Fruit fly (Drosophila melanogaster): Measurements from ENCODE around the gene Gbeta13F.
A peak's percentile ranks its signal among the peaks of the same experiment; 100 is the strongest.

The Gbeta13F gene

dm6 chrX:15844139-15844538 is 15.8 kb upstream of the Gbeta13F start, which contains the start of the genes ArgRS and CG8578 (continued):
- TF ChIP-seq brk (GFP tag; optimal IDR thresholded peaks at IDR 0.05): no peak
- TF ChIP-seq Vsx2 (GFP tag; optimal IDR thresholded peaks at IDR 0.05; ENCODE audit: partially characterized antibody): no peak
- TF ChIP-seq GATAd (GFP tag; optimal IDR thresholded peaks at IDR 0.05): no peak
- TF ChIP-seq Sp1 (GFP tag; optimal IDR thresholded peaks at IDR 0.05): no peak
- no peak for TF ChIP-seq Mio (GFP tag; optimal IDR thresholded peaks at IDR 0.05)
- no peak for TF ChIP-seq Abd-B (GFP tag; optimal IDR thresholded peaks at IDR 0.05)
- TF ChIP-seq CrebA (GFP tag; optimal IDR thresholded peaks at IDR 0.05; ENCODE audit: borderline replicate concordance): no peak
- TF ChIP-seq rgr (GFP tag; optimal IDR thresholded peaks at IDR 0.05): peak; percentile 17
- peak; percentile 52 for TF ChIP-seq Hnf4 (GFP tag; optimal IDR thresholded peaks at IDR 0.05)
- peak; percentile 30 for TF ChIP-seq N (GFP tag; optimal IDR thresholded peaks at IDR 0.05)
- no peak for TF ChIP-seq jim (GFP tag; optimal IDR thresholded peaks at IDR 0.05)

- TF ChIP-seq lola (GFP tag; optimal IDR thresholded peaks at IDR 0.05) (no peak), Rel (GFP tag; optimal IDR thresholded peaks at IDR 0.05) (no peak), Rel (tag; optimal IDR thresholded peaks at IDR 0.05) (peak; percentile 38), Vsx2 (GFP tag; optimal IDR thresholded peaks at IDR 0.05; ENCODE audit: partially characterized antibody) (no peak), Myc (optimal IDR thresholded peaks at IDR 0.05) (no peak), CG9705 (GFP tag; optimal IDR thresholded peaks at IDR 0.05) (no peak), Jra (GFP tag; optimal IDR thresholded peaks at IDR 0.05) (no peak)
Observed at dm6 chrX:15849021-15849420, 10.9 kb upstream of the Gbeta13F start, which contains the start of gene sun. TSS of gene sun (minus strand) at chrX:15849258.

DNA sequence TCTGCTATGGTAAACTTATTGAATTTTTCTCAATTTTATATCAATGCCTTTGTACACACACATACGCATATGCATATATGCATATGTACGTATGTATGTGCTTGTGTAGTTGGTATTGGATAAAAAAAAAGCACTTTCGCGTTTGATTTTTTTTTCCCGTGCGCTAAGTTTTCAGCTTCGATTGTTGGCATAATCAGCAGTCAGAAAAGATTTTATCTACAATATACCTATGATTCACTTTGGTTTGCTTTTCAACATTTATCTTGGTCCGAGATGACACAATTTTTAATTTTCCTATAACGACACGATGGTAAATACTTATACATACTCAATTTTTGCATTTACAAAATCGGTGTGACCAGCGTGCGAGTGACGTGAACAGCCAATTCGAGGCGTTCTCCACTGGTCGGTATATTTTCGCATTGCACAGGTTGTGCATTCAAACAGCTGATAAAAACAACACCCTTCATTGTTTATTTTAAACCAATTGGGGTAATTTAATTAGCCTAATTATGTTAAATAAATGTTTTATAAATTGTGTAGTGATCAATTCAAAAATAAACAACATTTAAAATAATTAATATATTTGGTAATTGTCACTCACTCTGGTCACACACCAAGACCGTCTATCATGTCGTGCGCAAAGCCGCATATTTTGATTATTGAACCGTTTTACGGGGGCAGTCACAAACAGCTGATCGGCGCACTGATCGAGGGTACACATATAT is 6.9 kb upstream of the Gbeta13F start, which contains the start of the genes UBL3 and CG15914:
TSS of gene UBL3 (minus strand) at position 361 of the 728 bp plus-strand sequence.
TSS of gene CG15914 (plus strand) at position 607 of the 728 bp plus-strand sequence.
- TF ChIP-seq Hr83 (GFP tag; optimal IDR thresholded peaks at IDR 0.05; ENCODE audit: poor library complexity, severe bottlenecking) (no peak), Abd-B (GFP tag; optimal IDR thresholded peaks at IDR 0.05) (no peak), foxo (GFP tag; optimal IDR thresholded peaks at IDR 0.05) (peak in 1 of 2 experiments; percentile 40), h (GFP tag; optimal IDR thresholded peaks at IDR 0.05) (peak; percentile 51), dl (GFP tag; optimal IDR thresholded peaks at IDR 0.05; ENCODE audit: insufficient read depth in 1 of 2, partially characterized antibody in 2 of 2) (no peak), Vsx2 (GFP tag; optimal IDR thresholded peaks at IDR 0.05; ENCODE audit: partially characterized antibody) (no peak), GATAd (GFP tag; optimal IDR thresholded peaks at IDR 0.05) (no peak), ey (GFP tag; optimal IDR thresholded peaks at IDR 0.05) (no peak), HLH106 (tag; optimal IDR thresholded peaks at IDR 0.05) (peak; percentile 36), Myc (optimal IDR thresholded peaks at IDR 0.05) (no peak), brk (GFP tag; optimal IDR thresholded peaks at IDR 0.05) (no peak), rgr (GFP tag; optimal IDR thresholded peaks at IDR 0.05) (peak; percentile 35), pan (optimal IDR thresholded peaks at IDR 0.05) (no peak), CG32264 (GFP tag; optimal IDR thresholded peaks at IDR 0.05) (no peak), Mio (GFP tag; optimal IDR thresholded peaks at IDR 0.05) (no peak), lola (GFP tag; optimal IDR thresholded peaks at IDR 0.05) (no peak), Jra (GFP tag; optimal IDR thresholded peaks at IDR 0.05) (peak; percentile 6), Rel (GFP tag; optimal IDR thresholded peaks at IDR 0.05) (no peak), Rel (tag; optimal IDR thresholded peaks at IDR 0.05) (peak; percentile 60), CG9705 (GFP tag; optimal IDR thresholded peaks at IDR 0.05) (no peak), psq (GFP tag; optimal IDR thresholded peaks at IDR 0.05) (no peak), OdsH (GFP tag; optimal IDR thresholded peaks at IDR 0.05) (peak; percentile 18), woc (GFP tag; optimal IDR thresholded peaks at IDR 0.05) (peak; percentile 18), N (GFP tag; optimal IDR thresholded peaks at IDR 0.05) (no peak), sv (GFP tag; optimal IDR thresholded peaks at IDR 0.05) (no peak), Dif (GFP tag; optimal IDR thresholded peaks at IDR 0.05; ENCODE audit: partially characterized antibody) (no peak), Dfd (GFP tag; optimal IDR thresholded peaks at IDR 0.05) (no peak), sage (GFP tag; optimal IDR thresholded peaks at IDR 0.05) (no peak), dsf (GFP tag; optimal IDR thresholded peaks at IDR 0.05; ENCODE audit: borderline replicate concordance) (no peak), jim (GFP tag; optimal IDR thresholded peaks at IDR 0.05) (no peak), Sp1 (GFP tag; optimal IDR thresholded peaks at IDR 0.05) (peak; percentile 32), Hr78 (GFP tag; optimal IDR thresholded peaks at IDR 0.05) (no peak), dmrt93B (GFP tag; optimal IDR thresholded peaks at IDR 0.05) (no peak), CrebA (GFP tag; optimal IDR thresholded peaks at IDR 0.05; ENCODE audit: borderline replicate concordance) (no peak), usp (GFP tag; optimal IDR thresholded peaks at IDR 0.05) (no peak), br (GFP tag; optimal IDR thresholded peaks at IDR 0.05) (no peak), Hnf4 (GFP tag; optimal IDR thresholded peaks at IDR 0.05) (no peak), tai (GFP tag; optimal IDR thresholded peaks at IDR 0.05) (no peak), fru (GFP tag; optimal IDR thresholded peaks at IDR 0.05) (peak; percentile 22)

Data from whole organism, wandering third instar larva.